Worm (Caenorhabditis elegans) whole organism, midembryonic: ENCODE data around the gene T28C6.10.

Source experiments
- cog-1 ChIP-seq: sonication (generic microtip); optimal IDR thresholded peaks from 2 replicates; lab custom pipeline; 2016; ENCODE audit warnings: missing genetic modification characterization, missing compliant biosample characterization
- flt-1 ChIP-seq: fragments of 200-800 bp; sonication (Bioruptor generic); IDR thresholded peaks from 2 replicates; pipeline ENCODE4 v1.3.6; 2022; ENCODE audit warnings: missing genetic modification characterization, missing compliant biosample characterization
- med-1 ChIP-seq: sonication (generic microtip); optimal IDR thresholded peaks from 2 replicates; lab custom pipeline; 2017; ENCODE audit warnings: missing genetic modification characterization, mild to moderate bottlenecking, missing compliant biosample characterization, antibody characterized with exemption, missing genetic modification reagents; ENCODE audit not compliant: insufficient read depth
- ref-1 ChIP-seq: fragments of 200-800 bp; sonication (Bioruptor generic); conservative IDR thresholded peaks from 2 replicates; pipeline ENCODE4 v1.3.6; 2022; ENCODE audit warnings: missing genetic modification reagents, missing genetic modification characterization, missing compliant biosample characterization
- tab-1 ChIP-seq: fragments of 200-800 bp; sonication (Bioruptor generic); IDR thresholded peaks from 2 replicates; pipeline ENCODE4 v1.3.6; 2022; ENCODE audit warnings: missing genetic modification characterization, missing compliant biosample characterization
- ztf-23 ChIP-seq: fragments of 200-800 bp; sonication (Bioruptor generic); IDR thresholded peaks from 2 replicates; pipeline ENCODE4 v1.3.6; 2022; ENCODE audit warnings: missing genetic modification reagents, missing genetic modification characterization, missing compliant biosample characterization
- ztf-29 ChIP-seq: fragments of 200-800 bp; sonication (Bioruptor generic); IDR thresholded peaks from 2 replicates; pipeline ENCODE4 v1.3.6; 2022; ENCODE audit warnings: missing genetic modification reagents, missing genetic modification characterization, missing compliant biosample characterization

ce11 chrIV:8778045-8778444 lies 39.7 kb upstream of the T28C6.10 start, which contains the start of gene C33D9.6:
- TF ChIP-seq tab-1 (GFP tag; lab: Robert Waterston, UW): no peak
- TF ChIP-seq ztf-29 (GFP tag; lab: Robert Waterston, UW): no peak
- no peak for TF ChIP-seq flt-1 (GFP tag; lab: Robert Waterston, UW)
- TF ChIP-seq ztf-23: no peak
- TF ChIP-seq med-1 (GFP tag; lab: Kevin White, UChicago): no peak
- TF ChIP-seq ref-1 (GFP tag; lab: Robert Waterston, UW): no peak
- no peak for TF ChIP-seq cog-1
